Fruit fly (Drosophila melanogaster) Kc167 (cell line): ENCODE data around the gene haf.

Experiments
- Myc ChIP-seq: fragments of >200 bp; optimal IDR thresholded peaks from 2 replicates; lab custom pipeline; 2017; ENCODE audit warnings: missing external identifiers
- Sin3A ChIP-seq: fragments of >200 bp; optimal IDR thresholded peaks from 2 replicates; lab custom pipeline; 2018; ENCODE audit warnings: missing external identifiers
- h ChIP-seq: fragments of >200 bp; optimal IDR thresholded peaks from 3 replicates; lab custom pipeline; 2018; ENCODE audit warnings: missing external identifiers
- insv ChIP-seq: fragments of >200 bp; optimal IDR thresholded peaks from 3 replicates; lab custom pipeline; 2018; ENCODE audit warnings: missing external identifiers
- psq ChIP-seq: fragments of >200 bp; optimal IDR thresholded peaks from 2 replicates; lab custom pipeline; 2017; ENCODE audit warnings: missing external identifiers
- ttk ChIP-seq: sonication (Bioruptor generic); optimal IDR thresholded peaks from 2 replicates; lab custom pipeline; 2017; ENCODE audit warnings: missing external identifiers

DNA sequence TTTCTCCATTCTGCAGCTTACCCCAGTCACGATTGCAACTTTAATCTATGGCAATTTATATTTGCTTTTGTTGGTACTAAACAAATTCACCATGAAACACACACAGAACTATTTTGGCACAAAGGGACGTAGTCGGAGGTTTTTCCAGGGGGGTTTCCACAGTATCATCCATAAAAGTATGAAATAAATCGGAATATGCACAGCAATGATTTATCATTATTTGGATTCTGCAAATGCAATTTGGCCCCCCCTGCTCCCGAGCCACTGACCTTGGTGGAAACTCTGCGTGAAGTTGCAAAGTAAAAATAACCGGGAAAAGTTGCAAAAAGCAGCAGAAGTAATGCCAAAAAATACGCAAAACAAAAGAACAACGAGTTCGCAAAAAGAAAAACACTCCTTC lies 3.0 kb downstream of the haf start:
- no peak for TF ChIP-seq Sin3A (lab: Kevin White, UChicago)
- TF ChIP-seq psq (lab: Kevin White, UChicago), result no peak
- TF ChIP-seq Myc (lab: Kevin White, UChicago), result no peak
- TF ChIP-seq h (lab: Kevin White, UChicago), result no peak
- no peak for TF ChIP-seq ttk (lab: Kevin White, UChicago)
- TF ChIP-seq insv (lab: Kevin White, UChicago), result no peak
